Fruit fly (Drosophila melanogaster): Measurements from ENCODE around the gene CG1677.

- TF ChIP-seq psq (optimal IDR thresholded peaks at IDR 0.05) (no peak), pan (optimal IDR thresholded peaks at IDR 0.05) (no peak), CG8478 (optimal IDR thresholded peaks at IDR 0.05) (no peak), usp (GFP tag; optimal IDR thresholded peaks at IDR 0.05) (no peak)
Observed at dm6 chrX:7252468-7252867, 153.1 kb downstream of the CG1677 start.

Measured in whole organism.